Worm (Caenorhabditis elegans) whole organism, L1 larva: ENCODE measurements around the gene Y37E11AM.3.
A peak's percentile ranks its signal among the peaks of the same experiment; 100 is the strongest.

Source experiments
- C04F5.9 ChIP-seq: sonication (generic microtip); optimal IDR thresholded peaks from 2 replicates; lab custom pipeline; 2016; ENCODE audit warnings: missing genetic modification characterization, missing compliant biosample characterization
- F16B12.6 ChIP-seq: fragments of 150-350 bp; optimal IDR thresholded peaks from 2 replicates; lab custom pipeline; 2014; ENCODE audit warnings: missing biosample characterization, missing genetic modification characterization
- aha-1 ChIP-seq: fragments of 150-350 bp; optimal IDR thresholded peaks from 2 replicates; lab custom pipeline; 2014; ENCODE audit warnings: missing biosample characterization, missing genetic modification characterization
- alr-1 ChIP-seq: fragments of 200-800 bp; sonication (Bioruptor generic); optimal IDR thresholded peaks from 2 replicates; lab custom pipeline; 2018; ENCODE audit warnings: borderline replicate concordance, mild to moderate bottlenecking, missing genetic modification characterization, missing compliant biosample characterization
- blmp-1 ChIP-seq: fragments of 150-350 bp; optimal IDR thresholded peaks from 2 replicates; lab custom pipeline; 2014; ENCODE audit warnings: missing biosample characterization, missing genetic modification characterization
- ceh-82 ChIP-seq, 3 experiments: fragments of 150-350 bp in 1 of 3; sonication (generic microtip) in 2 of 3; optimal IDR thresholded peaks; 2 replicates each; lab custom pipeline; 2014 to 2017; ENCODE audit warnings: missing biosample characterization in 3 of 3, missing genetic modification characterization in 3 of 3
- dpl-1 ChIP-seq, 3 experiments: fragments of 150-350 bp in 2 of 3; sonication (generic microtip) in 1 of 3; optimal IDR thresholded peaks; 2 replicates each; lab custom pipeline; 2014 to 2017; ENCODE audit warnings: missing biosample characterization in 3 of 3, missing genetic modification characterization in 3 of 3, missing genetic modification reagents in 3 of 3
- efl-1 ChIP-seq, 4 experiments: fragments of 150-350 bp; optimal IDR thresholded peaks in 3 of 4; peaks in 1 of 4; 1 replicate in 1 of 4; 2 replicates in 3 of 4; lab custom pipeline; 2014; ENCODE audit warnings: missing biosample characterization in 2 of 4, missing genetic modification characterization in 2 of 4, missing genetic modification reagents in 2 of 4
- egl-27 ChIP-seq, 2 experiments: fragments of 150-350 bp in 1 of 2; sonication (generic microtip); optimal IDR thresholded peaks; 3 replicates each; lab custom pipeline; 2017 to 2018; ENCODE audit warnings: missing biosample characterization in 2 of 2, missing genetic modification characterization in 2 of 2, missing genetic modification reagents in 2 of 2
- elt-2 ChIP-seq: sonication (generic microtip); optimal IDR thresholded peaks from 2 replicates; lab custom pipeline; 2016; ENCODE audit warnings: missing genetic modification characterization, mild to moderate bottlenecking, inconsistent platforms, missing compliant biosample characterization, missing genetic modification reagents
- fkh-10 ChIP-seq: sonication (generic microtip); optimal IDR thresholded peaks from 2 replicates; lab custom pipeline; 2017; ENCODE audit warnings: missing biosample characterization, missing genetic modification reagents, missing genetic modification characterization
- fkh-8 ChIP-seq: sonication (generic microtip); optimal IDR thresholded peaks from 2 replicates; lab custom pipeline; 2016; ENCODE audit warnings: mild to moderate bottlenecking, missing genetic modification characterization, missing compliant biosample characterization
- grh-1 ChIP-seq: fragments of 200-800 bp; sonication (Bioruptor generic); IDR thresholded peaks from 2 replicates; pipeline ENCODE4 v1.3.6; 2022; ENCODE audit warnings: missing genetic modification reagents, missing genetic modification characterization, missing compliant biosample characterization
- hlh-4 ChIP-seq: sonication (generic microtip); optimal IDR thresholded peaks from 2 replicates; lab custom pipeline; 2016; ENCODE audit warnings: mild to moderate bottlenecking, missing genetic modification characterization, missing compliant biosample characterization
- hpl-2 ChIP-seq: fragments of 150-350 bp; optimal IDR thresholded peaks from 2 replicates; lab custom pipeline; 2014; ENCODE audit warnings: missing biosample characterization, missing genetic modification reagents, missing genetic modification characterization
- lin-14 ChIP-seq: fragments of 200-800 bp; sonication (Bioruptor generic); optimal IDR thresholded peaks from 2 replicates; lab custom pipeline; 2018; ENCODE audit warnings: mild to moderate bottlenecking, missing genetic modification characterization, moderate library complexity, missing compliant biosample characterization
- lin-15B ChIP-seq: fragments of 150-350 bp; sonication (generic microtip); optimal IDR thresholded peaks from 3 replicates; lab custom pipeline; 2014; ENCODE audit warnings: missing biosample characterization, missing genetic modification characterization
- lin-35 ChIP-seq, 2 experiments: fragments of 150-350 bp; optimal IDR thresholded peaks; 2 replicates each; lab custom pipeline; 2014; ENCODE audit warnings: missing biosample characterization in 2 of 2, missing genetic modification characterization in 2 of 2, missing genetic modification reagents in 2 of 2
- lsy-2 ChIP-seq, 2 experiments: fragments of 150-350 bp; optimal IDR thresholded peaks; 2 replicates each; lab custom pipeline; 2014; ENCODE audit warnings: missing biosample characterization in 2 of 2, missing genetic modification characterization in 2 of 2
- mdl-1 ChIP-seq, 2 experiments: fragments of 150-350 bp; optimal IDR thresholded peaks; 2 replicates each; lab custom pipeline; 2014 to 2017; ENCODE audit warnings: missing biosample characterization in 2 of 2, missing genetic modification characterization in 2 of 2, inconsistent platforms in 1 of 2
- mef-2 ChIP-seq: fragments of 150-350 bp; optimal IDR thresholded peaks from 2 replicates; lab custom pipeline; 2014; ENCODE audit warnings: missing biosample characterization, missing genetic modification characterization
- mep-1 ChIP-seq: fragments of 150-350 bp; optimal IDR thresholded peaks from 2 replicates; lab custom pipeline; 2014; ENCODE audit warnings: missing biosample characterization, missing genetic modification characterization
- nhr-12 ChIP-seq: sonication (generic microtip); optimal IDR thresholded peaks from 2 replicates; lab custom pipeline; 2017; ENCODE audit warnings: missing biosample characterization, missing genetic modification characterization
- nhr-20 ChIP-seq: sonication (generic microtip); optimal IDR thresholded peaks from 2 replicates; lab custom pipeline; 2016; ENCODE audit warnings: mild to moderate bottlenecking, missing genetic modification characterization, missing compliant biosample characterization
- nhr-28 ChIP-seq: fragments of 150-350 bp; optimal IDR thresholded peaks from 2 replicates; lab custom pipeline; 2014; ENCODE audit warnings: missing biosample characterization, missing genetic modification characterization
- nhr-71 ChIP-seq: sonication (generic microtip); optimal IDR thresholded peaks from 2 replicates; lab custom pipeline; 2016; ENCODE audit warnings: mild to moderate bottlenecking, missing genetic modification characterization, moderate library complexity, missing compliant biosample characterization
- nhr-76 ChIP-seq: sonication (generic microtip); optimal IDR thresholded peaks from 2 replicates; lab custom pipeline; 2017; ENCODE audit warnings: missing biosample characterization, missing genetic modification characterization
- nhr-77 ChIP-seq: fragments of 150-350 bp; optimal IDR thresholded peaks from 2 replicates; lab custom pipeline; 2014; ENCODE audit warnings: missing biosample characterization, missing genetic modification characterization
- nhr-85 ChIP-seq: sonication (generic microtip); peaks from one replicate; lab custom pipeline; 2016; ENCODE audit warnings: missing genetic modification characterization, inconsistent platforms, missing compliant biosample characterization
- pag-3 ChIP-seq: sonication (generic microtip); optimal IDR thresholded peaks from 2 replicates; lab custom pipeline; 2017; ENCODE audit warnings: missing genetic modification characterization, mild to moderate bottlenecking, missing compliant biosample characterization, antibody characterized with exemption, borderline replicate concordance; ENCODE audit not compliant: insufficient read depth
- pax-3 ChIP-seq: fragments of 200-800 bp; sonication (Bioruptor generic); optimal IDR thresholded peaks from 2 replicates; lab custom pipeline; 2018; ENCODE audit warnings: mild to moderate bottlenecking, missing genetic modification characterization, moderate library complexity, missing compliant biosample characterization
- rnt-1 ChIP-seq: sonication (generic microtip); optimal IDR thresholded peaks from 2 replicates; lab custom pipeline; 2016; ENCODE audit warnings: mild to moderate bottlenecking, missing genetic modification characterization, moderate library complexity, missing compliant biosample characterization
- snu-23 ChIP-seq: sonication (generic microtip); optimal IDR thresholded peaks from 2 replicates; lab custom pipeline; 2016; ENCODE audit warnings: missing genetic modification characterization, missing compliant biosample characterization
- sox-4 ChIP-seq: sonication (generic microtip); optimal IDR thresholded peaks from 2 replicates; lab custom pipeline; 2016; ENCODE audit warnings: missing genetic modification characterization, missing compliant biosample characterization
- sptf-1 ChIP-seq: fragments of 150-350 bp; optimal IDR thresholded peaks from 2 replicates; lab custom pipeline; 2014; ENCODE audit warnings: missing biosample characterization, missing genetic modification characterization
- sup-37 ChIP-seq: fragments of 200-800 bp; sonication (Bioruptor generic); optimal IDR thresholded peaks from 2 replicates; lab custom pipeline; 2018; ENCODE audit warnings: mild to moderate bottlenecking, missing genetic modification characterization, missing compliant biosample characterization
- swsn-7 ChIP-seq: sonication (generic microtip); optimal IDR thresholded peaks from 2 replicates; lab custom pipeline; 2016; ENCODE audit warnings: missing genetic modification characterization, missing compliant biosample characterization
- tbx-2 ChIP-seq: sonication (generic microtip); optimal IDR thresholded peaks from 2 replicates; lab custom pipeline; 2016; ENCODE audit warnings: missing genetic modification characterization, missing compliant biosample characterization
- tlp-1 ChIP-seq: fragments of 150-350 bp; optimal IDR thresholded peaks from 2 replicates; lab custom pipeline; 2014; ENCODE audit warnings: missing biosample characterization, missing genetic modification characterization
- unc-98 ChIP-seq: fragments of 200-800 bp; sonication (Bioruptor generic); IDR thresholded peaks from 2 replicates; pipeline ENCODE4 v1.3.6; 2022; ENCODE audit warnings: missing genetic modification characterization, missing compliant biosample characterization
- xbp-1 ChIP-seq: sonication (generic microtip); optimal IDR thresholded peaks from 2 replicates; lab custom pipeline; 2016; ENCODE audit warnings: missing genetic modification characterization, missing compliant biosample characterization
- ztf-11 ChIP-seq, 2 experiments: sonication (generic microtip); optimal IDR thresholded peaks; 2 replicates each; lab custom pipeline; 2016 to 2017; ENCODE audit warnings: missing genetic modification characterization in 2 of 2, missing biosample characterization in 1 of 2, missing compliant biosample characterization in 1 of 2

Gene Y37E11AM.3

ce11 chrIV:3741874-3742273, 22.9 kb upstream of the Y37E11AM.3 start:
- TF ChIP-seq blmp-1 (tag; lab: Kevin White, UChicago) (no peak), efl-1 (optimal IDR thresholded peaks at IDR 0.05; lab: Kevin White, UChicago) (no peak), efl-1 (GFP tag; optimal IDR thresholded peaks at IDR 0.05 in 1 of 2; lab: Kevin White, UChicago) (peak in 1 of 2 experiments; percentile 87), lin-15B (tag; lab: Kevin White, UChicago) (no peak), nhr-85 (tag; lab: Kevin White, UChicago) (no peak), nhr-76 (no peak), pag-3 (tag; lab: Kevin White, UChicago) (no peak)

ce11 chrIV:3740830-3741477, 22.0 kb upstream of the Y37E11AM.3 start, which contains the start of gene nape-1:
nape-1 (minus strand) TSS chrIV:3740880.
- TF ChIP-seq rnt-1 (tag; lab: Kevin White, UChicago), result no peak
- TF ChIP-seq hpl-2 (GFP tag; lab: Kevin White, UChicago), result no peak
- TF ChIP-seq C04F5.9 (tag; lab: Kevin White, UChicago), result no peak
- TF ChIP-seq ceh-82 (tag; optimal IDR thresholded peaks at IDR 0.05; lab: Kevin White, UChicago), result peak in 1 of 3 experiments; percentile 54
- TF ChIP-seq alr-1 (tag; lab: Kevin White, UChicago), result no peak
- TF ChIP-seq sox-4, result no peak
- TF ChIP-seq grh-1 (GFP tag; lab: Robert Waterston, UW), result peak; percentile 41; the same call in 1 of the 2 replicates
- TF ChIP-seq dpl-1 (GFP tag; optimal IDR thresholded peaks at IDR 0.05; lab: Kevin White, UChicago), result peak in 2 of 3 experiments; percentile 2 to 35
- peak; percentile 24 for TF ChIP-seq F16B12.6 (tag; lab: Kevin White, UChicago)
- TF ChIP-seq sptf-1 (tag; lab: Kevin White, UChicago), result no peak
- TF ChIP-seq pax-3 (tag; lab: Kevin White, UChicago), result no peak
- TF ChIP-seq snu-23, result peak; percentile 31
- TF ChIP-seq elt-2 (tag; lab: Kevin White, UChicago), result no peak
- TF ChIP-seq tlp-1 (tag; lab: Kevin White, UChicago), result no peak
- TF ChIP-seq lin-14 (GFP tag; lab: Kevin White, UChicago), result peak; percentile 81
- no peak for TF ChIP-seq aha-1
- TF ChIP-seq lsy-2 (tag; optimal IDR thresholded peaks at IDR 0.05; lab: Kevin White, UChicago), result peak in 1 of 2 experiments; percentile 64
- peak; percentile 43 for TF ChIP-seq tbx-2 (tag; lab: Kevin White, UChicago)
- no peak for TF ChIP-seq egl-27 (tag; optimal IDR thresholded peaks at IDR 0.05; lab: Kevin White, UChicago)
- TF ChIP-seq lin-15B (tag; lab: Kevin White, UChicago), result peak; percentile 34
- no peak for TF ChIP-seq fkh-10
- TF ChIP-seq hlh-4 (tag; lab: Kevin White, UChicago), result no peak
- TF ChIP-seq efl-1 (optimal IDR thresholded peaks at IDR 0.05; lab: Kevin White, UChicago), result peak; percentile 40 to 47
- peak; percentile 26 to 93 for TF ChIP-seq efl-1 (GFP tag; optimal IDR thresholded peaks at IDR 0.05 in 1 of 2; lab: Kevin White, UChicago)
- peak; percentile 0 for TF ChIP-seq mep-1 (tag; lab: Kevin White, UChicago)
- peak; percentile 47 for TF ChIP-seq fkh-8 (tag; lab: Kevin White, UChicago)
- peak; percentile 41 for TF ChIP-seq nhr-71 (tag; lab: Kevin White, UChicago)
- TF ChIP-seq pag-3 (tag; lab: Kevin White, UChicago), result no peak
- peak; percentile 5 for TF ChIP-seq xbp-1 (tag; lab: Kevin White, UChicago)
- no peak for TF ChIP-seq blmp-1 (tag; lab: Kevin White, UChicago)
- peak; percentile 18 to 46 for TF ChIP-seq lin-35 (GFP tag; optimal IDR thresholded peaks at IDR 0.05; lab: Kevin White, UChicago)
- peak; percentile 77 for TF ChIP-seq nhr-77 (tag; lab: Kevin White, UChicago)
- TF ChIP-seq sup-37 (GFP tag; lab: Kevin White, UChicago), result no peak
- TF ChIP-seq unc-98 (GFP tag; lab: Robert Waterston, UW), result no peak
- peak; percentile 18 for TF ChIP-seq nhr-20 (tag; lab: Kevin White, UChicago)
- no peak for TF ChIP-seq nhr-28
- TF ChIP-seq ztf-11 (tag; optimal IDR thresholded peaks at IDR 0.05; lab: Kevin White, UChicago), result no peak
- TF ChIP-seq mdl-1 (tag; optimal IDR thresholded peaks at IDR 0.05; lab: Kevin White, UChicago), result peak in 1 of 2 experiments; percentile 64
- TF ChIP-seq mef-2 (tag; lab: Kevin White, UChicago), result peak; percentile 35
- no peak for TF ChIP-seq nhr-12
- peak; percentile 10 for TF ChIP-seq swsn-7
